Fruit fly (Drosophila melanogaster): ENCODE measurements around the gene DCTN5-p25.

dm6 chr2L:15013523-15013922, 8.0 kb downstream of the DCTN5-p25 start:
- no peak for TF ChIP-seq CG4318 (GFP tag; optimal IDR thresholded peaks at IDR 0.05)
- no peak for TF ChIP-seq Sox102F (GFP tag; optimal IDR thresholded peaks at IDR 0.05)
- TF ChIP-seq CG3919 (GFP tag; optimal IDR thresholded peaks at IDR 0.05) = no peak
- no peak for TF ChIP-seq esn (GFP tag; optimal IDR thresholded peaks at IDR 0.05)
- TF ChIP-seq CG31627 (GFP tag; optimal IDR thresholded peaks at IDR 0.05) = no peak
